Fruit fly (Drosophila melanogaster) S2 (cell line): ENCODE data around the gene CG2162.

Experiments
- CG8478 ChIP-seq: fragments of >200 bp; optimal IDR thresholded peaks from 2 replicates; lab custom pipeline; 2018
- CTCF ChIP-seq, 2 experiments: fragments of >200 bp; optimal IDR thresholded peaks; 2 replicates each; lab custom pipeline; 2018

Gene CG2162

dm6 chr3L:3034779-3035643, at the start of gene CG2162:
Gene CG2162 (plus strand): TSS chr3L:3035196.
- no peak for TF ChIP-seq CTCF (optimal IDR thresholded peaks at IDR 0.05; lab: Kevin White, UChicago)
- TF ChIP-seq CG8478, result no peak

DNA sequence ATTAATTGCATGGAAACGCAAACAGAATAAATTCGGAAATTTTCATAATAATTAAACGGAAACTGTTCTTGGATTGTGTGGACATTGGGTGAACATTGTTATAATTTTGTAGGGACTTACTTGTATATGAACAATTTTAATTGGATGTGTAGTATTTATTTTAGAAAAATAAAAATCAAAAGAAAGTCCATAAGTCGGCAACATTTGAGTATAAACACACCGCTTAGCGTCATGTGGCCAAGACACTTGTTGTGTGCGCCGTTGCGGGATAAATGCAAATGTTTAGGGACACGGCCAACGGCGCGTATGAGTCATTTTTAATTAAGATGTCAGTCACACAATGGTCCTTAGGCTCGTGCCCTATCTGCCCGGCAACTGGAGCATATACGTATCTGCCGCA, 48.7 kb upstream of the CG2162 start:
- no peak for TF ChIP-seq CTCF (optimal IDR thresholded peaks at IDR 0.05; lab: Kevin White, UChicago)
- no peak for TF ChIP-seq CG8478

DNA sequence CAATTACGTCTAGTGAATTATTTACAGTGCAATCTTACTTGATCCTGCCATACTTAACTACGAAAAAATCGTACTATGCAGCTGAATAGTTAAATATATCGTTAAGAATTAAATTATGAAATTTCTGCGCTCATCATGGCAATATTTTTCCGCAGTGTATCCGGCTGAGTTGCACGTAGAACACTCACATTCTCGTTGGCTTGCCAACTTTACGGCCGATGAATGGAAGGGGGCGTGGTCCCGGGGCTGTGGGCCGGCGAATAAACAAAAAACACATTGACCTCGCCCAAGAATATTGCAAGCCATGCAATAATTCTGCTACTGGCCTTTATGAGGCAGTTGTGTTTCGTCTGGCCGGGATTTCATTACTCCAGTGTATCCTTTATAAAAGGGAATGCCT, 47.2 kb upstream of the CG2162 start:
- TF ChIP-seq CTCF (optimal IDR thresholded peaks at IDR 0.05; lab: Kevin White, UChicago), result no peak
- TF ChIP-seq CG8478, result no peak

- TF ChIP-seq CTCF (optimal IDR thresholded peaks at IDR 0.05; lab: Kevin White, UChicago) (no peak), CG8478 (no peak)
Measured at dm6 chr3L:2994872-2995271, 40.1 kb upstream of the CG2162 start, which contains the start of gene CG2113. Gene CG2113 (plus strand): TSS chr3L:2995172.

dm6 chr3L:3001445-3001844, 33.6 kb upstream of the CG2162 start, which contains the start of gene FMRFaR:
Gene FMRFaR (plus strand): TSS chr3L:3001716.
- TF ChIP-seq CTCF (optimal IDR thresholded peaks at IDR 0.05; lab: Kevin White, UChicago) (no peak), CG8478 (no peak)

dm6 chr3L:3013496-3013895, 21.5 kb upstream of the CG2162 start:
- TF ChIP-seq CTCF (optimal IDR thresholded peaks at IDR 0.05; lab: Kevin White, UChicago) (no peak), CG8478 (no peak)

- TF ChIP-seq CG8478, result no peak
- no peak for TF ChIP-seq CTCF (optimal IDR thresholded peaks at IDR 0.05; lab: Kevin White, UChicago)
Measured at dm6 chr3L:3015969-3016368, 19.0 kb upstream of the CG2162 start, which contains the start of gene CG32488. Gene CG32488 (minus strand): TSS chr3L:3016069.

DNA sequence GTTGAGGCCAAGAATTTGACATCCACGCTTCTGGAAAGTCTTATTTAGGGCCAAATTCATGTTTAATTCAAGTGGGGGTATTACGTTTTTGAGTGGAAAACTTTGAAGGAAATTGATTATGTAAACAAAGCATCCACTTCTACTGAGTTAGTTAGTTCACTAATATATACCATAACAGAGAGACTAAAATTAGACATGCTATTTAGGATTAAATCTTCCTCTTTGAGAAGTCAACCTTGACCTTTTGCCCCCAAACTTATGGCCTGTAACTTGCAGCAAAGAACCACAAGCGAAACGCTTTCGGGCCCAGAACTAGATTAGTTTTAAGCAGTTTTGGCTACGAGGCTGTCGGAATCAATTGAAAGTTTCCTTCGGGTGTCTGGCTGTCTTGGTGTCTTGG, 17.8 kb upstream of the CG2162 start, which contains the start of gene CG32487:
Gene CG32487 (minus strand): TSS at position 101 of the 400 bp plus-strand sequence.
- TF ChIP-seq CG8478 (no peak), CTCF (optimal IDR thresholded peaks at IDR 0.05; lab: Kevin White, UChicago) (no peak)

dm6 chr3L:3026421-3026820, 8.6 kb upstream of the CG2162 start, which contains the start of gene aly:
Gene aly (minus strand): TSS chr3L:3026521.
- TF ChIP-seq CG8478 (no peak), CTCF (optimal IDR thresholded peaks at IDR 0.05; lab: Kevin White, UChicago) (no peak)

DNA sequence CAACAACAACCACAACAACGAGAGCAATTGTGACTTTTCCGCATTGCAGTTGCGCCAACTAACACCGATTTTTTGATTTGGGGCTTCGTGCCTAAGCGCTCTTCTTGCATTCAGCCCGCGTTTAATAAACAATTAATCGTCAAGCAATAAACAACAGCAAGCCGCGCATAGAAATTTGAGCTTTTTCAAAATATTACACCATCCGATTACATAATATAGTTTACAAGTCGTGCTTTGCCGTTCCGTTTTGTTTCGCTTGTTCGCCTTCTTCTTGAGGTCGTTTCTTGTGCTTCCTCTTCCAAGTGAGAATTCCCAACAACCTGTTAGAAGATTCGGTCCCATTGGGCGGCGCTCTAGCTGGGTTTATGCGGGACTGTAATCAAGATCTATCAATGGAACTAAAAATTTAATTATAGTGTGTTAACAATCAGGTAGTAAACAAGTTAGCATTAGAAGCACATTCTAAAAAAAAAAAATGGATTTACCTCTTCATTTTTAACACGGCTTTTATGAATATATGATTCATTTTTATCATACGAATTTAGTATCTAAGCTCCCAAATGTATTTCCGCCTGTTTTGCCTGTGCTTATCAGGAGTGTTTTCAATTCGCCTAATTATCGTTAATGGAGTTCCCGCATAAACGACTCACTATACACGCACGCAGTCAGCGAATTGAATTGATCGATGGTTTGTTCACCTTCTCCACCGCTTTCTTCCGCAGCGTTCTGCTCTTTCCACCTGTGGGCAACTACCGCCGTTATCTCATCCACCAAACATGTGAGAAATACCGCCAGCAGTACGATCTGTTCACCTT, 980 bp downstream of the CG2162 start:
- TF ChIP-seq CG8478 (no peak), CTCF (optimal IDR thresholded peaks at IDR 0.05; lab: Kevin White, UChicago) (no peak)

DNA sequence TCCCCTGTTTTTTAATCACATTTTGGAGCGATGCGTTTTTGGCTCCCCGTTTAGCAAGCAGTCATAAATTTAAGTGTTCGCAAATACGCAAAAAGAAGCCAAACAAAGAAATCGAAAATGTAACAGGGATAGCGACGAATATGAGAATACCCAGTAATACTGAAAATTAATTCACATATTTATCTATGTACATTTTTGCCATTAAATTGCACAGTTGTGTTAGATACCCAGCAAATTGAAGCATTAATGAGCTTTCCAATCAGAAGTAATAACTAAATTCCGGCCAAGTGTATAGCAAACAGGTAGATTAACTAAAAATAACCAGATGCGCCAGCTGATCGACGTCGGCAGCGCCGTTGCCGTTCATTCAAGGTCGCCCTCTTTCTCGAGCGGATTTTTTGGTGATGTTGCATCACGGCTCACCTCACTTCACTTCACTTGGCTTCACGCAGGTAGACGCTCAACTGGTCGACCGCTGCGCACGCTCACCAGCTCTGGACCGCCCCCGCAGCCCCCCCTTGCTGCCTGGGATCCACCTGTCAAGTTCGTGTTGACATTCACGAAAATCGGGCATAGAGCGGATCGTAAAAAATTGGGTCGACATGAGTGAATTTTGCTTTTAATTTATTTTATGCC, 2.1 kb downstream of the CG2162 start:
- no peak for TF ChIP-seq CTCF (optimal IDR thresholded peaks at IDR 0.05; lab: Kevin White, UChicago)
- no peak for TF ChIP-seq CG8478

- TF ChIP-seq CG8478 (no peak), CTCF (optimal IDR thresholded peaks at IDR 0.05; lab: Kevin White, UChicago) (no peak)
Measured at dm6 chr3L:3037822-3038563, 3.0 kb downstream of the CG2162 start.

DNA sequence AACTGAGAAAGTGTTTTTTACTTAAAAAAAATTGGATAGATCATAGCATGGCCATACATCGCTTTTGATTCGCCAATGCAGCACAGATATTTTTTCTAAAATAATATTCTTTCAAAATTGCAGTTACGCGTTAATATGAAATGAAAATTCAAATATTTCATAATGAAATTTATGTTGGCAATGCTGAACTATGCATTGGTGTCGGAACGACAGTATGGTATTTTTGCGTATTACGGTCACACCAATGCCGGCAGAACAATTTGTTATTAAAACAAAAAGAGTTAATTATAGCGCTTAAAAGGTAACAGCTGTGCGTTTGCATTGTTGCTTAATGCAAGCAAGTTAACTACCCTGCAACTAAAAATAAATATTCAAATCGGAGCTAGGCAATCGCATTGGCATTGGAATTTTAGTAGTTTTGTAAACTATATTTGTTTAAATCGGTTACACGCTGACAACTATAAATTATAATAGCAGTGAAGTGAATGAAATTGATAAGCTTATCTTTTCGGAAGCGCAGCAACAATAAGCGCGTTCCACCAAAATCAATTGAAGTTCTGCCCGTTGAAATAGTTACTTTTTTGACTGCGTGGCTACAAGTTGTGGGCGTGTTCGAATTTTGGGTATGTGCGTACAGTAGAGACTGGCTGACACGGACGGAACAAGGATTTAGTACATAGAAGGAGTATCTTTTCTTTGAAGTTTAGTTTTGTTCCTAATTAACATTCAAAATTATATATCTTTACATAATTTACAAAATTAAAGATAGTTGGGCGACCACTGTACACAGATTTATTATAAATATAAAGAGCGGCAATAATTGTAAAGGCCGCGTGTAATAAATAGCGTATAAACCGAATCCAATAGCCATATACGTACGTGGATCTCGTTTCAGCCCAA, 7.4 kb downstream of the CG2162 start, which contains the start of gene Prx4:
Gene Prx4 (plus strand): TSS at position 210 of the 900 bp plus-strand sequence.
- no peak for TF ChIP-seq CTCF (optimal IDR thresholded peaks at IDR 0.05; lab: Kevin White, UChicago)
- no peak for TF ChIP-seq CG8478
